Worm (Caenorhabditis elegans) whole organism, L4 larva: ENCODE data around the gene Y39C12A.9.
A peak's percentile ranks its signal among the peaks of the same experiment; 100 is the strongest.

Experiments
- F37D6.2 ChIP-seq: sonication (generic microtip); optimal IDR thresholded peaks from 2 replicates; lab custom pipeline; 2016; ENCODE audit warnings: mild to moderate bottlenecking, missing genetic modification characterization, missing compliant biosample characterization
- Y105C5A.15 ChIP-seq: fragments of 200-800 bp; sonication (Bioruptor generic); IDR thresholded peaks from 2 replicates; pipeline ENCODE4 v1.3.6; 2022; ENCODE audit warnings: missing genetic modification characterization, missing compliant biosample characterization
- aha-1 ChIP-seq: fragments of 150-350 bp; peaks from one replicate; lab custom pipeline; 2014; ENCODE audit warnings: missing biosample characterization, missing genetic modification characterization
- arid-1 ChIP-seq: fragments of 200-800 bp; sonication (Bioruptor generic); conservative IDR thresholded peaks from 2 replicates; pipeline ENCODE4 v1.3.6; 2022; ENCODE audit warnings: missing genetic modification reagents, missing genetic modification characterization, missing compliant biosample characterization
- ceh-82 ChIP-seq: sonication (generic microtip); optimal IDR thresholded peaks from 2 replicates; lab custom pipeline; 2017; ENCODE audit warnings: missing biosample characterization, missing genetic modification characterization
- ctbp-1 ChIP-seq: fragments of 200-800 bp; sonication (Bioruptor generic); IDR thresholded peaks from 2 replicates; pipeline ENCODE4 v1.3.6; 2022; ENCODE audit warnings: missing genetic modification reagents, missing genetic modification characterization, missing compliant biosample characterization
- daf-12 ChIP-seq: fragments of 150-350 bp; optimal IDR thresholded peaks from 2 replicates; lab custom pipeline; 2014; ENCODE audit warnings: missing biosample characterization, missing genetic modification reagents, missing genetic modification characterization
- daf-16 ChIP-seq, 3 experiments: sonication (generic microtip); optimal IDR thresholded peaks; 2 replicates each; lab custom pipeline; 2016 to 2017; ENCODE audit warnings: missing genetic modification characterization in 3 of 3, missing genetic modification reagents in 3 of 3, mild to moderate bottlenecking in 2 of 3, missing compliant biosample characterization in 2 of 3, missing biosample characterization in 1 of 3, moderate library complexity in 1 of 3
- daf-8 ChIP-seq: fragments of 200-800 bp; sonication (Bioruptor generic); IDR thresholded peaks from 2 replicates; pipeline ENCODE4 v1.3.6; 2022; ENCODE audit warnings: missing genetic modification characterization, missing compliant biosample characterization
- dmd-6 ChIP-seq: fragments of 200-800 bp; sonication (Bioruptor generic); IDR thresholded peaks from 2 replicates; pipeline ENCODE4 v1.3.6; 2022; ENCODE audit warnings: missing genetic modification reagents, missing genetic modification characterization, missing compliant biosample characterization
- dmd-8 ChIP-seq: fragments of 200-800 bp; sonication (Bioruptor generic); IDR thresholded peaks from 2 replicates; pipeline ENCODE4 v1.3.6; 2022; ENCODE audit warnings: missing genetic modification characterization, missing compliant biosample characterization
- duxl-1 ChIP-seq: sonication (generic microtip); optimal IDR thresholded peaks from 2 replicates; lab custom pipeline; 2016; ENCODE audit warnings: mild to moderate bottlenecking, missing genetic modification characterization, moderate library complexity, missing compliant biosample characterization; ENCODE audit not compliant: poor library complexity
- dve-1 ChIP-seq: sonication (generic microtip); optimal IDR thresholded peaks from 2 replicates; lab custom pipeline; 2017; ENCODE audit warnings: antibody characterized with exemption, mild to moderate bottlenecking, missing genetic modification characterization, missing compliant biosample characterization; ENCODE audit not compliant: insufficient read depth
- egl-43 ChIP-seq: fragments of 200-800 bp; sonication (Bioruptor generic); IDR thresholded peaks from 2 replicates; pipeline ENCODE4 v1.3.6; 2022; ENCODE audit warnings: missing genetic modification reagents, missing genetic modification characterization, missing compliant biosample characterization
- fos-1 ChIP-seq: fragments of 150-350 bp; optimal IDR thresholded peaks from 2 replicates; lab custom pipeline; 2014; ENCODE audit warnings: missing biosample characterization, missing genetic modification characterization
- hif-1 ChIP-seq, 2 experiments: sonication (generic microtip); optimal IDR thresholded peaks; 2 replicates each; lab custom pipeline; 2016 to 2017; ENCODE audit warnings: missing compliant biosample characterization in 2 of 2, missing genetic modification characterization in 2 of 2, missing genetic modification reagents in 2 of 2, missing genotype in 2 of 2, mild to moderate bottlenecking in 1 of 2
- hlh-11 ChIP-seq: fragments of 200-800 bp; sonication (Bioruptor generic); optimal IDR thresholded peaks from 2 replicates; lab custom pipeline; 2018; ENCODE audit warnings: mild to moderate bottlenecking, missing genetic modification characterization, missing compliant biosample characterization
- hmg-1.1 ChIP-seq: fragments of 200-800 bp; sonication (Bioruptor generic); IDR thresholded peaks from 2 replicates; pipeline ENCODE4 v1.3.6; 2022; ENCODE audit warnings: missing genetic modification reagents, missing genetic modification characterization, missing compliant biosample characterization
- lim-7 ChIP-seq: fragments of 200-800 bp; sonication (Bioruptor generic); IDR thresholded peaks from 2 replicates; pipeline ENCODE4 v1.3.6; 2022; ENCODE audit warnings: missing genetic modification characterization, missing compliant biosample characterization
- lin-38 ChIP-seq: fragments of 200-800 bp; sonication (Bioruptor generic); IDR thresholded peaks from 2 replicates; pipeline ENCODE4 v1.3.6; 2022; ENCODE audit warnings: missing genetic modification reagents, missing genetic modification characterization, missing compliant biosample characterization
- lsy-2 ChIP-seq, 2 experiments: fragments of 150-350 bp in 1 of 2; sonication (generic microtip) in 1 of 2; optimal IDR thresholded peaks; 2 replicates each; lab custom pipeline; 2014 to 2017; ENCODE audit warnings: missing biosample characterization in 2 of 2, missing genetic modification characterization in 2 of 2
- madf-5 ChIP-seq, 2 experiments: fragments of 200-800 bp; sonication (Bioruptor generic); IDR thresholded peaks; 2 replicates each; pipeline ENCODE4 v1.3.6; 2022; ENCODE audit warnings: missing compliant biosample characterization in 2 of 2, missing genetic modification characterization in 2 of 2
- madf-9 ChIP-seq: fragments of 200-800 bp; sonication (Bioruptor generic); conservative IDR thresholded peaks from 2 replicates; pipeline ENCODE4 v1.3.6; 2022; ENCODE audit warnings: missing genetic modification reagents, missing genetic modification characterization, missing compliant biosample characterization
- mxl-2 ChIP-seq: fragments of 200-800 bp; sonication (Bioruptor generic); conservative IDR thresholded peaks from 2 replicates; pipeline ENCODE4 v1.3.6; 2022; ENCODE audit warnings: missing genetic modification reagents, missing genetic modification characterization, missing compliant biosample characterization
- nhr-102 ChIP-seq: sonication (generic microtip); optimal IDR thresholded peaks from 2 replicates; lab custom pipeline; 2016; ENCODE audit warnings: mild to moderate bottlenecking, missing genetic modification characterization, moderate library complexity, missing compliant biosample characterization
- nhr-111 ChIP-seq: fragments of 200-800 bp; sonication (Bioruptor generic); optimal IDR thresholded peaks from 2 replicates; lab custom pipeline; 2018; ENCODE audit warnings: mild to moderate bottlenecking, missing genetic modification characterization, missing compliant biosample characterization
- nhr-25 ChIP-seq: sonication (generic microtip); optimal IDR thresholded peaks from 2 replicates; lab custom pipeline; 2017; ENCODE audit warnings: missing genetic modification characterization, mild to moderate bottlenecking, missing compliant biosample characterization, antibody characterized with exemption, moderate library complexity, borderline replicate concordance; ENCODE audit not compliant: insufficient read depth
- nhr-28 ChIP-seq: fragments of 150-350 bp; optimal IDR thresholded peaks from 2 replicates; lab custom pipeline; 2014; ENCODE audit warnings: missing biosample characterization, missing genetic modification characterization
- php-3 ChIP-seq: fragments of 200-800 bp; sonication (Bioruptor generic); IDR thresholded peaks from 2 replicates; pipeline ENCODE4 v1.3.6; 2022; ENCODE audit warnings: missing genetic modification reagents, missing genetic modification characterization, missing compliant biosample characterization
- pqm-1 ChIP-seq: sonication (generic microtip); optimal IDR thresholded peaks from 2 replicates; lab custom pipeline; 2017; ENCODE audit warnings: missing biosample characterization, missing genetic modification characterization
- sdz-12 ChIP-seq: fragments of 200-800 bp; sonication (Bioruptor generic); optimal IDR thresholded peaks from 2 replicates; lab custom pipeline; 2018; ENCODE audit warnings: mild to moderate bottlenecking, missing genetic modification characterization, missing compliant biosample characterization
- set-16 ChIP-seq: fragments of 200-800 bp; sonication (Bioruptor generic); IDR thresholded peaks from 2 replicates; pipeline ENCODE4 v1.3.6; 2022; ENCODE audit warnings: missing genetic modification reagents, missing genetic modification characterization, missing compliant biosample characterization
- spr-1 ChIP-seq: sonication (generic microtip); optimal IDR thresholded peaks from 2 replicates; lab custom pipeline; 2016; ENCODE audit warnings: mild to moderate bottlenecking, missing genetic modification characterization, missing compliant biosample characterization
- unc-62 ChIP-seq, 3 experiments: fragments of 150-350 bp in 1 of 3; sonication (generic microtip); optimal IDR thresholded peaks in 2 of 3; peaks in 1 of 3; 1 replicate in 1 of 3; 2 replicates in 2 of 3; lab custom pipeline; 2014 to 2017; ENCODE audit warnings: missing biosample characterization in 3 of 3, missing genetic modification characterization in 3 of 3, missing genetic modification reagents in 3 of 3, missing genotype in 1 of 3
- ztf-7 ChIP-seq: fragments of 150-350 bp; optimal IDR thresholded peaks from 2 replicates; lab custom pipeline; 2014; ENCODE audit warnings: missing biosample characterization, missing genetic modification characterization

Y39C12A.9 gene

ce11 chrIV:12304750-12305149 lies 45.7 kb upstream of the Y39C12A.9 start:
- no peak for TF ChIP-seq Y105C5A.15 (GFP tag; lab: Robert Waterston, UW)
- TF ChIP-seq pqm-1 (tag; lab: Kevin White, UChicago) = no peak
- TF ChIP-seq daf-16 (GFP tag; optimal IDR thresholded peaks at IDR 0.05; lab: Kevin White, UChicago) = no peak
- TF ChIP-seq daf-16 (tag; optimal IDR thresholded peaks at IDR 0.05; lab: Kevin White, UChicago) = peak; percentile 13
- TF ChIP-seq dve-1 = peak; percentile 17
- TF ChIP-seq dmd-6 (GFP tag; lab: Robert Waterston, UW) = peak; percentile 41; the same call in 1 of the 2 replicates

ce11 chrIV:12302885-12303284 lies 43.9 kb upstream of the Y39C12A.9 start:
- TF ChIP-seq dve-1 (peak; percentile 54), php-3 (GFP tag; lab: Robert Waterston, UW) (peak; percentile 66), pqm-1 (tag; lab: Kevin White, UChicago) (peak; percentile 89), madf-5 (GFP tag; IDR thresholded peaks at IDR 0.05; lab: Robert Waterston, UW) (no peak), F37D6.2 (no peak), daf-16 (GFP tag; optimal IDR thresholded peaks at IDR 0.05; lab: Kevin White, UChicago) (no peak), daf-16 (tag; optimal IDR thresholded peaks at IDR 0.05; lab: Kevin White, UChicago) (peak; percentile 48), sdz-12 (GFP tag; lab: Kevin White, UChicago) (no peak), hlh-11 (tag; lab: Kevin White, UChicago) (peak; percentile 20), lsy-2 (tag; optimal IDR thresholded peaks at IDR 0.05; lab: Kevin White, UChicago) (no peak), nhr-28 (tag; lab: Kevin White, UChicago) (peak; percentile 76), ztf-7 (tag; lab: Kevin White, UChicago) (no peak), nhr-25 (tag; lab: Kevin White, UChicago) (no peak)

ce11 chrIV:12301161-12301560 lies 42.1 kb upstream of the Y39C12A.9 start, which contains the start of gene oac-59:
Gene oac-59, minus strand, starts transcription at chrIV:12301261.
- TF ChIP-seq ztf-7 (tag; lab: Kevin White, UChicago) (no peak), arid-1 (no peak), aha-1 (peak; percentile 4), spr-1 (tag; lab: Kevin White, UChicago) (no peak)
- TF ChIP-seq, all 104 proteins: peak for 1

- TF ChIP-seq lin-38 (peak; percentile 23; the same call in 1 of the 2 replicates), egl-43 (GFP tag; lab: Robert Waterston, UW) (peak; percentile 46; the same call in 1 of the 2 replicates), set-16 (GFP tag; lab: Robert Waterston, UW) (peak; percentile 89)
Observed at ce11 chrIV:12294770-12295169, 35.8 kb upstream of the Y39C12A.9 start.

- TF ChIP-seq mxl-2 (GFP tag; lab: Robert Waterston, UW) (no peak), duxl-1 (tag; lab: Kevin White, UChicago) (no peak), ceh-82 (tag; lab: Kevin White, UChicago) (no peak), fos-1 (no peak), dmd-8 (GFP tag; lab: Robert Waterston, UW) (no peak), pqm-1 (tag; lab: Kevin White, UChicago) (no peak), daf-8 (GFP tag; lab: Robert Waterston, UW) (no peak), daf-12 (no peak), nhr-111 (no peak), ctbp-1 (GFP tag; lab: Robert Waterston, UW) (no peak), nhr-25 (tag; lab: Kevin White, UChicago) (no peak), nhr-102 (tag; lab: Kevin White, UChicago) (no peak), madf-9 (GFP tag; lab: Robert Waterston, UW) (no peak), hmg-1.1 (GFP tag; lab: Robert Waterston, UW) (no peak), hif-1 (tag; optimal IDR thresholded peaks at IDR 0.05; lab: Kevin White, UChicago) (no peak), spr-1 (tag; lab: Kevin White, UChicago) (no peak), unc-62 (GFP tag; optimal IDR thresholded peaks at IDR 0.05 in 1 of 2; lab: Kevin White, UChicago) (no peak), unc-62 (tag; optimal IDR thresholded peaks at IDR 0.05; lab: Kevin White, UChicago) (no peak), lim-7 (GFP tag; lab: Robert Waterston, UW) (no peak)
Observed at ce11 chrIV:12290744-12291143, 31.7 kb upstream of the Y39C12A.9 start, which contains the start of gene C42C1.8. Gene C42C1.8, plus strand, starts transcription at chrIV:12291044.
